Worm (Caenorhabditis elegans) whole organism, L4 larva: Measurements from ENCODE around the gene F25E5.2.

Experiments used
- F10B5.3 ChIP-seq: sonication (generic microtip); optimal IDR thresholded peaks from 2 replicates; lab custom pipeline; 2016; ENCODE audit warnings: mild to moderate bottlenecking, missing genetic modification characterization, missing compliant biosample characterization
- F37D6.2 ChIP-seq: sonication (generic microtip); optimal IDR thresholded peaks from 2 replicates; lab custom pipeline; 2016; ENCODE audit warnings: mild to moderate bottlenecking, missing genetic modification characterization, missing compliant biosample characterization
- F44E2.7 ChIP-seq: fragments of 200-800 bp; sonication (Bioruptor generic); IDR thresholded peaks from 2 replicates; pipeline ENCODE4 v2.1.2; 2022; ENCODE audit warnings: missing genetic modification characterization, missing compliant biosample characterization
- F49E8.2 ChIP-seq: sonication (generic microtip); optimal IDR thresholded peaks from 2 replicates; lab custom pipeline; 2016; ENCODE audit warnings: missing compliant biosample characterization, mild to moderate bottlenecking, missing genetic modification characterization, borderline replicate concordance
- T26A8.4 ChIP-seq: fragments of 200-800 bp; sonication (Bioruptor generic); IDR thresholded peaks from 2 replicates; pipeline ENCODE4 v1.3.6; 2022; ENCODE audit warnings: missing genetic modification characterization, missing compliant biosample characterization
- Y5F2A.4 ChIP-seq: fragments of 200-800 bp; sonication (Bioruptor generic); optimal IDR thresholded peaks from 2 replicates; lab custom pipeline; 2018; ENCODE audit warnings: mild to moderate bottlenecking, missing genetic modification characterization, missing compliant biosample characterization
- aha-1 ChIP-seq: fragments of 150-350 bp; peaks from one replicate; lab custom pipeline; 2014; ENCODE audit warnings: missing biosample characterization, missing genetic modification characterization
- ama-1 ChIP-seq: fragments of 150-350 bp; optimal IDR thresholded peaks from 2 replicates; lab custom pipeline; 2014; ENCODE audit warnings: inconsistent platforms, mixed read lengths
- ceh-20 ChIP-seq: fragments of 200-800 bp; sonication (Bioruptor generic); IDR thresholded peaks from 2 replicates; pipeline ENCODE4 v1.3.6; 2022; ENCODE audit warnings: missing genetic modification reagents, missing genetic modification characterization, missing compliant biosample characterization
- ceh-82 ChIP-seq: sonication (generic microtip); optimal IDR thresholded peaks from 2 replicates; lab custom pipeline; 2017; ENCODE audit warnings: missing biosample characterization, missing genetic modification characterization
- cey-2 ChIP-seq: sonication (generic microtip); optimal IDR thresholded peaks from 3 replicates; lab custom pipeline; 2017; ENCODE audit warnings: missing genetic modification characterization, mild to moderate bottlenecking, missing compliant biosample characterization, antibody characterized with exemption, borderline replicate concordance; ENCODE audit not compliant: insufficient read depth
- ctbp-1 ChIP-seq: fragments of 200-800 bp; sonication (Bioruptor generic); IDR thresholded peaks from 2 replicates; pipeline ENCODE4 v1.3.6; 2022; ENCODE audit warnings: missing genetic modification reagents, missing genetic modification characterization, missing compliant biosample characterization
- dmd-6 ChIP-seq: fragments of 200-800 bp; sonication (Bioruptor generic); IDR thresholded peaks from 2 replicates; pipeline ENCODE4 v1.3.6; 2022; ENCODE audit warnings: missing genetic modification reagents, missing genetic modification characterization, missing compliant biosample characterization
- dmd-9 ChIP-seq: fragments of 200-800 bp; sonication (Bioruptor generic); IDR thresholded peaks from 2 replicates; pipeline ENCODE4 v1.3.6; 2022; ENCODE audit warnings: missing genetic modification reagents, missing genetic modification characterization, missing compliant biosample characterization
- dpl-1 ChIP-seq: fragments of 150-350 bp; optimal IDR thresholded peaks from 2 replicates; lab custom pipeline; 2014; ENCODE audit warnings: missing biosample characterization, missing genetic modification reagents, missing genetic modification characterization
- duxl-1 ChIP-seq: sonication (generic microtip); optimal IDR thresholded peaks from 2 replicates; lab custom pipeline; 2016; ENCODE audit warnings: mild to moderate bottlenecking, missing genetic modification characterization, moderate library complexity, missing compliant biosample characterization; ENCODE audit not compliant: poor library complexity
- egl-43 ChIP-seq: fragments of 200-800 bp; sonication (Bioruptor generic); IDR thresholded peaks from 2 replicates; pipeline ENCODE4 v1.3.6; 2022; ENCODE audit warnings: missing genetic modification reagents, missing genetic modification characterization, missing compliant biosample characterization
- fkh-10 ChIP-seq: fragments of 150-350 bp; optimal IDR thresholded peaks from 2 replicates; lab custom pipeline; 2014; ENCODE audit warnings: missing biosample characterization, missing genetic modification reagents, missing genetic modification characterization
- hif-1 ChIP-seq, 2 experiments: sonication (generic microtip); optimal IDR thresholded peaks; 2 replicates each; lab custom pipeline; 2016 to 2017; ENCODE audit warnings: missing compliant biosample characterization in 2 of 2, missing genetic modification characterization in 2 of 2, missing genetic modification reagents in 2 of 2, missing genotype in 2 of 2, mild to moderate bottlenecking in 1 of 2
- hlh-11 ChIP-seq: fragments of 200-800 bp; sonication (Bioruptor generic); optimal IDR thresholded peaks from 2 replicates; lab custom pipeline; 2018; ENCODE audit warnings: mild to moderate bottlenecking, missing genetic modification characterization, missing compliant biosample characterization
- hlh-30 ChIP-seq: sonication (generic microtip); optimal IDR thresholded peaks from 2 replicates; lab custom pipeline; 2017; ENCODE audit warnings: antibody characterized with exemption, mild to moderate bottlenecking, missing genetic modification characterization, missing compliant biosample characterization; ENCODE audit not compliant: insufficient read depth
- hmg-1.1 ChIP-seq: fragments of 200-800 bp; sonication (Bioruptor generic); IDR thresholded peaks from 2 replicates; pipeline ENCODE4 v1.3.6; 2022; ENCODE audit warnings: missing genetic modification reagents, missing genetic modification characterization, missing compliant biosample characterization
- lim-7 ChIP-seq: fragments of 200-800 bp; sonication (Bioruptor generic); IDR thresholded peaks from 2 replicates; pipeline ENCODE4 v1.3.6; 2022; ENCODE audit warnings: missing genetic modification characterization, missing compliant biosample characterization
- lin-1 ChIP-seq: fragments of 200-800 bp; sonication (Bioruptor generic); IDR thresholded peaks from 2 replicates; pipeline ENCODE4 v1.3.6; 2022; ENCODE audit warnings: missing genetic modification reagents, missing genetic modification characterization, missing compliant biosample characterization
- lin-13 ChIP-seq: fragments of 150-350 bp; optimal IDR thresholded peaks from 2 replicates; lab custom pipeline; 2014; ENCODE audit warnings: missing biosample characterization, missing genetic modification reagents, missing genetic modification characterization
- madf-5 ChIP-seq, 2 experiments: fragments of 200-800 bp; sonication (Bioruptor generic); IDR thresholded peaks; 2 replicates each; pipeline ENCODE4 v1.3.6; 2022; ENCODE audit warnings: missing compliant biosample characterization in 2 of 2, missing genetic modification characterization in 2 of 2
- madf-9 ChIP-seq: fragments of 200-800 bp; sonication (Bioruptor generic); conservative IDR thresholded peaks from 2 replicates; pipeline ENCODE4 v1.3.6; 2022; ENCODE audit warnings: missing genetic modification reagents, missing genetic modification characterization, missing compliant biosample characterization
- mdl-1 ChIP-seq, 2 experiments: fragments of 150-350 bp in 1 of 2; sonication (generic microtip) in 1 of 2; optimal IDR thresholded peaks; 2 replicates each; lab custom pipeline; 2014 to 2017; ENCODE audit warnings: missing biosample characterization in 2 of 2, missing genetic modification characterization in 2 of 2
- mep-1 ChIP-seq: fragments of 150-350 bp; sonication (generic microtip); optimal IDR thresholded peaks from 3 replicates; lab custom pipeline; 2014; ENCODE audit warnings: missing biosample characterization, missing genetic modification characterization
- mxl-2 ChIP-seq: fragments of 200-800 bp; sonication (Bioruptor generic); conservative IDR thresholded peaks from 2 replicates; pipeline ENCODE4 v1.3.6; 2022; ENCODE audit warnings: missing genetic modification reagents, missing genetic modification characterization, missing compliant biosample characterization
- mxl-3 ChIP-seq: fragments of 200-800 bp; sonication (Bioruptor generic); optimal IDR thresholded peaks from 2 replicates; lab custom pipeline; 2018; ENCODE audit warnings: mild to moderate bottlenecking, missing genetic modification characterization, missing compliant biosample characterization
- nhr-111 ChIP-seq: fragments of 200-800 bp; sonication (Bioruptor generic); optimal IDR thresholded peaks from 2 replicates; lab custom pipeline; 2018; ENCODE audit warnings: mild to moderate bottlenecking, missing genetic modification characterization, missing compliant biosample characterization
- nhr-25 ChIP-seq: sonication (generic microtip); optimal IDR thresholded peaks from 2 replicates; lab custom pipeline; 2017; ENCODE audit warnings: missing genetic modification characterization, mild to moderate bottlenecking, missing compliant biosample characterization, antibody characterized with exemption, moderate library complexity, borderline replicate concordance; ENCODE audit not compliant: insufficient read depth
- nhr-28 ChIP-seq: fragments of 150-350 bp; optimal IDR thresholded peaks from 2 replicates; lab custom pipeline; 2014; ENCODE audit warnings: missing biosample characterization, missing genetic modification characterization
- nhr-41 ChIP-seq: fragments of 200-800 bp; sonication (Bioruptor generic); IDR thresholded peaks from 2 replicates; pipeline ENCODE4 v1.3.6; 2022; ENCODE audit warnings: missing genetic modification reagents, missing genetic modification characterization, missing compliant biosample characterization
- nhr-48 ChIP-seq: sonication (generic microtip); optimal IDR thresholded peaks from 2 replicates; lab custom pipeline; 2016; ENCODE audit warnings: mild to moderate bottlenecking, missing genetic modification characterization, missing compliant biosample characterization
- nhr-76 ChIP-seq: fragments of 150-350 bp; optimal IDR thresholded peaks from 2 replicates; lab custom pipeline; 2014; ENCODE audit warnings: missing biosample characterization, missing genetic modification characterization
- pha-4 ChIP-seq, 2 experiments: fragments of 150-350 bp in 1 of 2; fragments of 200-800 bp in 1 of 2; sonication (Bioruptor generic) in 1 of 2; IDR thresholded peaks in 1 of 2; optimal IDR thresholded peaks in 1 of 2; 2 replicates each; pipeline versions ENCODE4 v1.3.6 to Lab custom; 2014 to 2022; ENCODE audit warnings: missing genetic modification characterization in 2 of 2, missing genetic modification reagents in 2 of 2, missing biosample characterization in 1 of 2, missing compliant biosample characterization in 1 of 2
- rbr-2 ChIP-seq: sonication (generic microtip); optimal IDR thresholded peaks from 2 replicates; lab custom pipeline; 2016; ENCODE audit warnings: missing genotype, missing genetic modification characterization, missing compliant biosample characterization
- spr-3 ChIP-seq: fragments of 200-800 bp; sonication (Bioruptor generic); optimal IDR thresholded peaks from 2 replicates; lab custom pipeline; 2018; ENCODE audit warnings: mild to moderate bottlenecking, missing genetic modification characterization, missing compliant biosample characterization
- tag-97 ChIP-seq: fragments of 200-800 bp; sonication (Bioruptor generic); IDR thresholded peaks from 2 replicates; pipeline ENCODE4 v1.3.6; 2022; ENCODE audit warnings: missing genetic modification characterization, missing compliant biosample characterization
- unc-39 ChIP-seq: sonication (generic microtip); optimal IDR thresholded peaks from 2 replicates; lab custom pipeline; 2017; ENCODE audit warnings: missing biosample characterization, missing genetic modification characterization
- unc-62 ChIP-seq, 3 experiments: fragments of 150-350 bp in 1 of 3; sonication (generic microtip); optimal IDR thresholded peaks in 2 of 3; peaks in 1 of 3; 1 replicate in 1 of 3; 2 replicates in 2 of 3; lab custom pipeline; 2014 to 2017; ENCODE audit warnings: missing biosample characterization in 3 of 3, missing genetic modification characterization in 3 of 3, missing genetic modification reagents in 3 of 3, missing genotype in 1 of 3
- zag-1 ChIP-seq: fragments of 150-350 bp; optimal IDR thresholded peaks from 2 replicates; lab custom pipeline; 2014; ENCODE audit warnings: missing biosample characterization, missing genetic modification characterization
- zfp-2 ChIP-seq: sonication (generic microtip); optimal IDR thresholded peaks from 2 replicates; lab custom pipeline; 2016; ENCODE audit warnings: mild to moderate bottlenecking, missing genetic modification characterization, missing compliant biosample characterization
- ztf-11 ChIP-seq: fragments of 150-350 bp; optimal IDR thresholded peaks from 2 replicates; lab custom pipeline; 2014; ENCODE audit warnings: missing biosample characterization, missing genetic modification characterization

Gene F25E5.2

ce11 chrV:7414909-7415308, 40.2 kb upstream of the F25E5.2 start, which contains the start of gene F18E3.12:
Gene F18E3.12 (plus strand): TSS chrV:7414985.
- TF ChIP-seq nhr-76 (tag; lab: Kevin White, UChicago) = no peak
- no peak for TF ChIP-seq F37D6.2 (tag; lab: Kevin White, UChicago)
- TF ChIP-seq ceh-20 = no peak
- TF ChIP-seq ama-1 (lab: Kevin White, UChicago) = peak; percentile 96
- TF ChIP-seq ctbp-1 (GFP tag; lab: Robert Waterston, UW) = no peak
- TF ChIP-seq F44E2.7 (GFP tag; lab: Robert Waterston, UW) = no peak

- TF ChIP-seq dmd-9 (GFP tag; lab: Robert Waterston, UW) (no peak), nhr-111 (GFP tag; lab: Kevin White, UChicago) (no peak), mep-1 (tag; lab: Kevin White, UChicago) (peak; percentile 54), hif-1 (tag; optimal IDR thresholded peaks at IDR 0.05; lab: Kevin White, UChicago) (peak; percentile 19 to 60), madf-9 (GFP tag; lab: Robert Waterston, UW) (peak; percentile 24; the same call in 1 of the 2 replicates), rbr-2 (tag; lab: Kevin White, UChicago) (no peak), mdl-1 (tag; optimal IDR thresholded peaks at IDR 0.05; lab: Kevin White, UChicago) (peak; percentile 56 to 88), ztf-11 (tag; lab: Kevin White, UChicago) (no peak), hmg-1.1 (no peak), hlh-30 (tag; lab: Kevin White, UChicago) (peak; percentile 77), cey-2 (tag; lab: Kevin White, UChicago) (peak; percentile 50), F37D6.2 (tag; lab: Kevin White, UChicago) (no peak), nhr-48 (tag; lab: Kevin White, UChicago) (peak; percentile 91), lim-7 (no peak), dmd-6 (GFP tag; lab: Robert Waterston, UW) (peak; percentile 64), nhr-25 (peak; percentile 58), spr-3 (GFP tag; lab: Kevin White, UChicago) (no peak), lin-1 (no peak; the same call in 1 of the 2 replicates), F10B5.3 (tag; lab: Kevin White, UChicago) (no peak), lin-13 (no peak), dpl-1 (GFP tag; lab: Kevin White, UChicago) (peak; percentile 9), unc-62 (GFP tag; optimal IDR thresholded peaks at IDR 0.05 in 1 of 2; lab: Kevin White, UChicago) (peak in 1 of 2 experiments; percentile 55), unc-62 (tag; optimal IDR thresholded peaks at IDR 0.05; lab: Kevin White, UChicago) (no peak), ceh-82 (no peak), ama-1 (lab: Kevin White, UChicago) (peak; percentile 93), hlh-11 (tag; lab: Kevin White, UChicago) (peak; percentile 84), aha-1 (tag; lab: Kevin White, UChicago) (peak; percentile 67), unc-39 (tag; lab: Kevin White, UChicago) (no peak), duxl-1 (tag; lab: Kevin White, UChicago) (peak; percentile 36), F44E2.7 (GFP tag; lab: Robert Waterston, UW) (no peak), madf-5 (GFP tag; IDR thresholded peaks at IDR 0.05; lab: Robert Waterston, UW) (no peak), egl-43 (GFP tag; lab: Robert Waterston, UW) (no peak), nhr-28 (peak; percentile 84), Y5F2A.4 (GFP tag; lab: Kevin White, UChicago) (no peak), tag-97 (GFP tag; lab: Robert Waterston, UW) (no peak), F49E8.2 (tag; lab: Kevin White, UChicago) (no peak), T26A8.4 (GFP tag; lab: Robert Waterston, UW) (peak; percentile 45; the same call in 1 of the 2 replicates), fkh-10 (GFP tag; lab: Kevin White, UChicago) (no peak), nhr-41 (no peak), zag-1 (tag; lab: Kevin White, UChicago) (no peak), zfp-2 (tag; lab: Kevin White, UChicago) (no peak), mxl-3 (GFP tag; lab: Kevin White, UChicago) (peak; percentile 72), pha-4 (GFP tag; IDR thresholded peaks at IDR 0.05; lab: Robert Waterston, UW) (no peak), pha-4 (tag; optimal IDR thresholded peaks at IDR 0.05; lab: Kevin White, UChicago) (no peak), mxl-2 (GFP tag; lab: Robert Waterston, UW) (0 out of 2 replicates have a peak, but pooled peaks have one; percentile 22)
Measured at ce11 chrV:7415780-7416428, 39.2 kb upstream of the F25E5.2 start, which contains the start of gene F18E3.13. Gene F18E3.13 (plus strand): TSS chrV:7416164.
